Worm (Caenorhabditis elegans) whole organism, young adult: ENCODE data around the gene nas-6.

ENCODE experiments used
- B0336.3 ChIP-seq: fragments of 200-800 bp; sonication (Bioruptor generic); IDR thresholded peaks from 2 replicates; pipeline ENCODE4 v1.3.6; 2022; ENCODE audit warnings: missing genetic modification characterization, missing compliant biosample characterization
- ama-1 ChIP-seq, 3 experiments: fragments of 150-350 bp in 1 of 3; sonication (generic microtip) in 2 of 3; optimal IDR thresholded peaks; 2 replicates each; lab custom pipeline; 2014 to 2018; ENCODE audit warnings: missing biosample characterization in 2 of 3, missing genetic modification characterization in 2 of 3, missing genetic modification reagents in 2 of 3
- madf-8 ChIP-seq: fragments of 200-800 bp; sonication (Bioruptor generic); conservative IDR thresholded peaks from 2 replicates; pipeline ENCODE4 v1.3.6; 2022; ENCODE audit warnings: missing genetic modification reagents, missing genetic modification characterization, missing compliant biosample characterization
- nfya-1 ChIP-seq: sonication (generic microtip); optimal IDR thresholded peaks from 2 replicates; lab custom pipeline; 2017; ENCODE audit warnings: antibody characterized with exemption, missing compliant biosample characterization, missing genetic modification characterization, borderline replicate concordance; ENCODE audit not compliant: insufficient read depth
- snpc-4 ChIP-seq, 5 experiments: fragments of 150-350 bp in 1 of 5; sonication (generic microtip) in 4 of 5; optimal IDR thresholded peaks; 2 replicates each; lab custom pipeline; 2014 to 2018; ENCODE audit warnings: missing genetic modification characterization in 5 of 5, missing biosample characterization in 3 of 5, antibody characterized with exemption in 2 of 5, mild to moderate bottlenecking in 2 of 5, missing compliant biosample characterization in 2 of 5, missing genotype in 2 of 5, moderate library complexity in 2 of 5, missing genetic modification reagents in 1 of 5
- unc-62 ChIP-seq: fragments of 150-350 bp; optimal IDR thresholded peaks from 2 replicates; lab custom pipeline; 2014; ENCODE audit warnings: missing biosample characterization, missing genetic modification reagents, missing genetic modification characterization

DNA sequence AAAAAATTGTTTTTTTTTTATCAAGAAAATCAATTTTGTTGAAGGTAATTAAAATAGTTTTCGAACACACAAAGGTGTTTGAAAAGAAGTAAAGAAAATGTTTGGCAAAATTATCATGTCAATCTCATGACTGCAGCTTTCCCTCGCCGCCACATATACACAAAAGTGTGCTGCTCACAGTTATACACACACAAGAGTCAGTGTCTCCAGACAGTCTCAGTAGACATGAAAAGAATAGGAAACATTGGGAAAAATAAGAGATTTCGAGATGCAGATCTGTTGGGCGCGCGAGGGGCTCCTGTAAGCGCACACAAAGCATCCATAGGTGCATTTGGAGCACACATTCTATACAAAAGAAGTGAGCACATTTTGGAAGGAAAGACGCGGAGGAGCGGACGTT is 42.3 kb downstream of the nas-6 start:
- TF ChIP-seq nfya-1 (tag; lab: Kevin White, UChicago), result no peak
- no peak for TF ChIP-seq madf-8 (GFP tag; lab: Robert Waterston, UW)
- no peak for TF ChIP-seq ama-1 (optimal IDR thresholded peaks at IDR 0.05; lab: Kevin White, UChicago)
- no peak for TF ChIP-seq ama-1 (GFP tag; optimal IDR thresholded peaks at IDR 0.05; lab: Kevin White, UChicago)
- no peak for TF ChIP-seq unc-62
- TF ChIP-seq B0336.3 (GFP tag; lab: Robert Waterston, UW), result no peak
- TF ChIP-seq snpc-4 (GFP tag; optimal IDR thresholded peaks at IDR 0.05; lab: Kevin White, UChicago), result no peak
- TF ChIP-seq snpc-4 (tag; optimal IDR thresholded peaks at IDR 0.05; lab: Kevin White, UChicago), result no peak
